Fruit fly (Drosophila melanogaster) whole organism, embryonic: ENCODE results near the gene CG43618.

Source experiments
- Bgb ChIP-seq: fragments of 200-800 bp; sonication (Bioruptor generic); IDR thresholded peaks from 2 replicates; pipeline ENCODE4 v1.3.6; 2022; ENCODE audit warnings: missing biosample characterization, missing genetic modification characterization; ENCODE audit not compliant: partially characterized antibody
- CG10654 ChIP-seq: fragments of 200-800 bp; sonication (Bioruptor generic); optimal IDR thresholded peaks from 2 replicates; lab custom pipeline; 2016; ENCODE audit warnings: missing biosample characterization, missing genetic modification characterization
- CG12299 ChIP-seq: fragments of 200-800 bp; sonication (Bioruptor generic); optimal IDR thresholded peaks from 2 replicates; lab custom pipeline; 2018; ENCODE audit warnings: missing biosample characterization, mild to moderate bottlenecking, missing genetic modification characterization
- CG12391 ChIP-seq: fragments of 200-800 bp; sonication (Bioruptor generic); optimal IDR thresholded peaks from 3 replicates; lab custom pipeline; 2018; ENCODE audit warnings: missing biosample characterization, mild to moderate bottlenecking, missing genetic modification characterization, moderate library complexity
- CG12769 ChIP-seq: fragments of 200-800 bp; sonication (Bioruptor generic); optimal IDR thresholded peaks from 2 replicates; lab custom pipeline; 2019; ENCODE audit warnings: missing biosample characterization, mild to moderate bottlenecking, missing genetic modification characterization, moderate library complexity
- CG13624 ChIP-seq: fragments of 200-800 bp; sonication (Bioruptor generic); optimal IDR thresholded peaks from 2 replicates; lab custom pipeline; 2016; ENCODE audit warnings: missing biosample characterization, missing genetic modification characterization
- CG15696 ChIP-seq: fragments of 200-800 bp; sonication (Bioruptor generic); optimal IDR thresholded peaks from 2 replicates; lab custom pipeline; 2019; ENCODE audit warnings: missing biosample characterization, mild to moderate bottlenecking, missing genetic modification characterization, moderate library complexity
- CG17328 ChIP-seq: fragments of 200-800 bp; sonication (Bioruptor generic); IDR thresholded peaks from 2 replicates; pipeline ENCODE4 v1.3.6; 2022; ENCODE audit warnings: missing biosample characterization, missing genetic modification characterization
- CG18476 ChIP-seq: fragments of 200-800 bp; sonication (Bioruptor generic); optimal IDR thresholded peaks from 2 replicates; lab custom pipeline; 2016; ENCODE audit warnings: missing biosample characterization, mild to moderate bottlenecking, missing genetic modification characterization
- CG2129 ChIP-seq: fragments of 200-800 bp; sonication (Bioruptor generic); IDR thresholded peaks from 2 replicates; pipeline ENCODE4 v1.3.6; 2022; ENCODE audit warnings: missing biosample characterization, missing genetic modification characterization; ENCODE audit not compliant: partially characterized antibody
- CG31365 ChIP-seq: fragments of 200-800 bp; sonication (Bioruptor generic); optimal IDR thresholded peaks from 2 replicates; lab custom pipeline; 2018; ENCODE audit warnings: missing biosample characterization, mild to moderate bottlenecking, missing genetic modification characterization
- CG3838 ChIP-seq: fragments of 200-800 bp; sonication (Bioruptor generic); optimal IDR thresholded peaks from 3 replicates; lab custom pipeline; 2016; ENCODE audit warnings: missing biosample characterization, missing genetic modification characterization
- CG3995 ChIP-seq: fragments of 200-800 bp; sonication (Bioruptor generic); optimal IDR thresholded peaks from 3 replicates; lab custom pipeline; 2016; ENCODE audit warnings: missing biosample characterization, missing genetic modification characterization
- CG42726 ChIP-seq: fragments of 200-800 bp; sonication (Bioruptor generic); IDR thresholded peaks from 2 replicates; pipeline ENCODE4 v1.3.6; 2022; ENCODE audit warnings: missing biosample characterization, missing genetic modification characterization; ENCODE audit not compliant: partially characterized antibody
- CG4328 ChIP-seq: fragments of 200-800 bp; sonication (Bioruptor generic); optimal IDR thresholded peaks from 3 replicates; lab custom pipeline; 2017; ENCODE audit warnings: missing biosample characterization, missing genetic modification reagents, missing genetic modification characterization
- CG7928 ChIP-seq: fragments of 200-800 bp; sonication (Bioruptor generic); optimal IDR thresholded peaks from 2 replicates; lab custom pipeline; 2017; ENCODE audit warnings: missing biosample characterization, mild to moderate bottlenecking, missing genetic modification characterization
- CG7963 ChIP-seq: fragments of 200-800 bp; sonication (Bioruptor generic); IDR thresholded peaks from 3 replicates; pipeline ENCODE4 v1.3.6; 2022; ENCODE audit warnings: missing biosample characterization, missing genetic modification characterization; ENCODE audit not compliant: partially characterized antibody
- CG8924 ChIP-seq: fragments of 200-800 bp; optimal IDR thresholded peaks from 3 replicates; lab custom pipeline; 2019; ENCODE audit warnings: missing biosample characterization, mild to moderate bottlenecking, missing genetic modification characterization, moderate library complexity
- CG9215 ChIP-seq: fragments of 200-800 bp; sonication (Bioruptor generic); IDR thresholded peaks from 2 replicates; pipeline ENCODE4 v1.3.6; 2022; ENCODE audit warnings: missing biosample characterization, missing genetic modification characterization
- Ets97D ChIP-seq: fragments of 200-800 bp; sonication (Bioruptor generic); optimal IDR thresholded peaks from 3 replicates; lab custom pipeline; 2016; ENCODE audit warnings: missing biosample characterization, missing genetic modification characterization
- Gug ChIP-seq: fragments of 200-800 bp; sonication (Bioruptor generic); IDR thresholded peaks from 4 replicates; pipeline ENCODE4 v1.3.6; 2022; ENCODE audit warnings: missing biosample characterization, missing genetic modification characterization
- HHEX ChIP-seq: fragments of 200-800 bp; sonication (Bioruptor generic); optimal IDR thresholded peaks from 3 replicates; lab custom pipeline; 2017; ENCODE audit warnings: missing biosample characterization, mild to moderate bottlenecking, missing genetic modification characterization, missing genetic modification reagents
- HLH4C ChIP-seq: fragments of 200-800 bp; sonication (Bioruptor generic); IDR thresholded peaks from 3 replicates; pipeline ENCODE4 v1.3.6; 2022; ENCODE audit warnings: missing biosample characterization, missing genetic modification characterization; ENCODE audit not compliant: partially characterized antibody
- HmgZ ChIP-seq: fragments of 200-800 bp; sonication (Bioruptor generic); optimal IDR thresholded peaks from 2 replicates; lab custom pipeline; 2018; ENCODE audit warnings: missing biosample characterization, mild to moderate bottlenecking, missing genetic modification characterization
- Hr78 ChIP-seq, 2 experiments: fragments of 200-800 bp in 1 of 2; fragments of >200 bp in 1 of 2; sonication (Bioruptor generic) in 1 of 2; optimal IDR thresholded peaks; 2 replicates each; lab custom pipeline; 2017 to 2019; ENCODE audit warnings: missing biosample characterization in 2 of 2, missing genetic modification characterization in 2 of 2, mild to moderate bottlenecking in 1 of 2, moderate library complexity in 1 of 2
- Mad ChIP-seq: fragments of 200-800 bp; sonication (Bioruptor generic); optimal IDR thresholded peaks from 2 replicates; lab custom pipeline; 2016; ENCODE audit warnings: missing biosample characterization, missing genetic modification characterization
- NfI ChIP-seq: fragments of 200-800 bp; sonication (Bioruptor generic); optimal IDR thresholded peaks from 3 replicates; lab custom pipeline; 2018; ENCODE audit warnings: missing biosample characterization, mild to moderate bottlenecking, missing genetic modification characterization, moderate library complexity
- Ptx1 ChIP-seq: fragments of 200-800 bp; sonication (Bioruptor generic); IDR thresholded peaks from 2 replicates; pipeline ENCODE4 v1.3.6; 2022; ENCODE audit warnings: missing biosample characterization, missing genetic modification characterization
- Six4 ChIP-seq: fragments of 200-800 bp; sonication (Bioruptor generic); optimal IDR thresholded peaks from 2 replicates; lab custom pipeline; 2016; ENCODE audit warnings: missing biosample characterization, missing genetic modification characterization
- Stat92E ChIP-seq, 3 experiments: fragments of >200 bp in 2 of 3; fragments of 200-800 bp in 1 of 3; sonication (Bioruptor generic) in 1 of 3; optimal IDR thresholded peaks; 2 replicates each; lab custom pipeline; 2017 to 2019; ENCODE audit warnings: missing biosample characterization in 3 of 3, missing genetic modification characterization in 3 of 3, mild to moderate bottlenecking in 1 of 3, moderate library complexity in 1 of 3
- Xrp1 ChIP-seq: fragments of 200-800 bp; sonication (Bioruptor generic); IDR thresholded peaks from 2 replicates; pipeline ENCODE4 v1.3.6; 2022; ENCODE audit warnings: missing biosample characterization, missing genetic modification characterization
- az2 ChIP-seq: fragments of 200-800 bp; sonication (Bioruptor generic); optimal IDR thresholded peaks from 3 replicates; lab custom pipeline; 2016; ENCODE audit warnings: missing biosample characterization, missing genetic modification characterization
- bbx ChIP-seq: fragments of 200-800 bp; sonication (Bioruptor generic); IDR thresholded peaks from 2 replicates; pipeline ENCODE4 v1.3.6; 2022; ENCODE audit warnings: missing biosample characterization, missing genetic modification characterization; ENCODE audit not compliant: partially characterized antibody
- cg ChIP-seq: fragments of 200-800 bp; sonication (Bioruptor generic); optimal IDR thresholded peaks from 3 replicates; lab custom pipeline; 2019; ENCODE audit warnings: missing biosample characterization, mild to moderate bottlenecking, missing genetic modification characterization, moderate library complexity
- ftz-f1 ChIP-seq: fragments of 200-800 bp; sonication (Bioruptor generic); optimal IDR thresholded peaks from 2 replicates; lab custom pipeline; 2016; ENCODE audit warnings: missing biosample characterization, missing genetic modification characterization
- fu2 ChIP-seq: fragments of 200-800 bp; sonication (Bioruptor generic); optimal IDR thresholded peaks from 2 replicates; lab custom pipeline; 2016; ENCODE audit warnings: missing biosample characterization, missing genetic modification characterization
- gcm2 ChIP-seq: fragments of 200-800 bp; sonication (Bioruptor generic); optimal IDR thresholded peaks from 2 replicates; lab custom pipeline; 2016; ENCODE audit warnings: missing biosample characterization, missing genetic modification characterization
- ham ChIP-seq: fragments of 200-800 bp; sonication (Bioruptor generic); IDR thresholded peaks from 2 replicates; pipeline ENCODE4 v1.3.6; 2022; ENCODE audit warnings: missing biosample characterization, missing genetic modification characterization
- hbn ChIP-seq: fragments of 200-800 bp; sonication (Bioruptor generic); IDR thresholded peaks from 2 replicates; pipeline ENCODE4 v1.3.6; 2022; ENCODE audit warnings: missing biosample characterization, missing genetic modification characterization; ENCODE audit not compliant: partially characterized antibody
- knrl ChIP-seq: fragments of 200-800 bp; sonication (Bioruptor generic); IDR thresholded peaks from 3 replicates; pipeline ENCODE4 v1.3.6; 2022; ENCODE audit warnings: missing biosample characterization, missing genetic modification characterization; ENCODE audit not compliant: partially characterized antibody
- lab ChIP-seq: fragments of 200-800 bp; sonication (Bioruptor generic); optimal IDR thresholded peaks from 3 replicates; lab custom pipeline; 2017; ENCODE audit warnings: missing biosample characterization, missing genetic modification characterization, mild to moderate bottlenecking, moderate library complexity, missing genetic modification reagents
- lola ChIP-seq, 3 experiments: fragments of >200 bp in 2 of 3; fragments of 200-800 bp in 1 of 3; sonication (Bioruptor generic) in 1 of 3; optimal IDR thresholded peaks; 2 replicates each; lab custom pipeline; 2017 to 2019; ENCODE audit warnings: missing biosample characterization in 3 of 3, missing genetic modification characterization in 3 of 3, mild to moderate bottlenecking in 1 of 3, moderate library complexity in 1 of 3
- mam ChIP-seq: fragments of 200-800 bp; sonication (Bioruptor generic); optimal IDR thresholded peaks from 3 replicates; lab custom pipeline; 2016; ENCODE audit warnings: missing biosample characterization, missing genetic modification characterization
- nerfin-2 ChIP-seq: fragments of 200-800 bp; sonication (Bioruptor generic); IDR thresholded peaks from 2 replicates; pipeline ENCODE4 v1.3.6; 2022; ENCODE audit warnings: missing biosample characterization, missing genetic modification characterization; ENCODE audit not compliant: partially characterized antibody
- scrt ChIP-seq: fragments of 200-800 bp; sonication (Bioruptor generic); optimal IDR thresholded peaks from 2 replicates; lab custom pipeline; 2018; ENCODE audit warnings: missing biosample characterization, mild to moderate bottlenecking, missing genetic modification characterization, moderate library complexity
- stwl ChIP-seq: fragments of 200-800 bp; sonication (Bioruptor generic); optimal IDR thresholded peaks from 3 replicates; lab custom pipeline; 2018; ENCODE audit warnings: missing biosample characterization, mild to moderate bottlenecking, missing genetic modification characterization, moderate library complexity
- tap ChIP-seq: fragments of 200-800 bp; optimal IDR thresholded peaks from 3 replicates; lab custom pipeline; 2019; ENCODE audit warnings: missing biosample characterization, mild to moderate bottlenecking, missing genetic modification characterization, moderate library complexity
- zen ChIP-seq: fragments of 200-800 bp; sonication (Bioruptor generic); optimal IDR thresholded peaks from 3 replicates; lab custom pipeline; 2018; ENCODE audit warnings: missing biosample characterization, mild to moderate bottlenecking, missing genetic modification characterization, moderate library complexity

CG43618 gene

DNA sequence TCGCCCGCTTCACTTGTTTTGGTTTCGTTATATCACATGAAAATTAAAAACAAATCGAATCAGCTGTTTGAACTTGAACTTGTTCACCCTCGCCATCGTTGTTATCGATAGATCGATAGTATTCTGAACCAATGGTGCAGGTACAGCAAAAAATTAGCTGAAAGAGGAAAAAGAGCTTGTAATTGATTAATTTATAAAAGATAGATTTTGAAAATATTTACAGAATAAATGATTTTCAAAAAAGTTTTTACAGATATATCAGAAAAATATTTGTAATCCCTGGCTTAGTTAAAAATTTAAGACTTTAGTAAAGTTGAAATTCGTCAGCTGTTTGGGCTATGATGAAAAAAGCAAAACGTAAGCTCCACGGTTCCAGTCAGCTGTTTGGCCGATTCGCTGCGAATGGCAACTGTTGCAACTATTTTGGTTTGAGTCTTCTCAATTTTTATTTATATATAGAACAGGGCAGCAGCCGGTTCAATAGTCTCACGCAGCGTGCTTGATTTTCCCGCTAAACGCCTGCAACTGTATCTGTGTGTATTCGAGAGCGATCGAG, 16.0 kb upstream of the CG43618 start, which contains the start of the genes CG11035 and unc-45 (continued):
- no peak for TF ChIP-seq CG12299
- TF ChIP-seq CG10654 (GFP tag; lab: Kevin White, UChicago): peak; percentile 16
- TF ChIP-seq scrt: peak; percentile 90
- TF ChIP-seq ham (GFP tag; lab: Robert Waterston, UW): no peak
- TF ChIP-seq lola (GFP tag; optimal IDR thresholded peaks at IDR 0.05; lab: Kevin White, UChicago): peak in 1 of 3 experiments; percentile 32
- TF ChIP-seq Ets97D (GFP tag; lab: Kevin White, UChicago): peak; percentile 29
- peak; percentile 78 for TF ChIP-seq mam
- TF ChIP-seq HLH4C (GFP tag; lab: Robert Waterston, UW): peak; percentile 64
- TF ChIP-seq Ptx1 (GFP tag; lab: Robert Waterston, UW): peak; percentile 59
- TF ChIP-seq HHEX: no peak
- TF ChIP-seq CG9215 (GFP tag; lab: Robert Waterston, UW): peak; percentile 50
- peak; percentile 54 for TF ChIP-seq CG4328 (GFP tag; lab: Kevin White, UChicago)
- TF ChIP-seq hbn (GFP tag; lab: Robert Waterston, UW): peak; percentile 71
- peak; percentile 44 for TF ChIP-seq NfI (GFP tag; lab: Kevin White, UChicago)
- peak; percentile 36 for TF ChIP-seq CG13624 (GFP tag; lab: Kevin White, UChicago)
- TF ChIP-seq CG42726: no peak
- TF ChIP-seq zen: peak; percentile 21
- 0 out of 3 replicates have a peak, but pooled peaks have one; percentile 42 for TF ChIP-seq CG7963 (GFP tag; lab: Robert Waterston, UW)
- peak; percentile 64 for TF ChIP-seq bbx (GFP tag; lab: Robert Waterston, UW)
- peak; percentile 2 for TF ChIP-seq CG7928 (GFP tag; lab: Kevin White, UChicago)
- TF ChIP-seq CG2129: peak; percentile 45; the same call in 1 of the 2 replicates
- TF ChIP-seq lab (GFP tag; lab: Kevin White, UChicago): no peak
- peak; percentile 29 for TF ChIP-seq stwl (tag; lab: Kevin White, UChicago)
- TF ChIP-seq fu2 (GFP tag; lab: Kevin White, UChicago): no peak
- peak; percentile 41 for TF ChIP-seq CG3838 (GFP tag; lab: Kevin White, UChicago)
- TF ChIP-seq Mad: no peak
- no peak for TF ChIP-seq CG12769 (tag; lab: Kevin White, UChicago)
- peak; percentile 36 for TF ChIP-seq CG15696 (tag; lab: Kevin White, UChicago)
- TF ChIP-seq cg (GFP tag; lab: Kevin White, UChicago): peak; percentile 46
- TF ChIP-seq az2 (GFP tag; lab: Kevin White, UChicago): peak; percentile 12
- peak; percentile 15 for TF ChIP-seq CG18476
- TF ChIP-seq gcm2 (GFP tag; lab: Kevin White, UChicago): no peak
- TF ChIP-seq Hr78 (GFP tag; optimal IDR thresholded peaks at IDR 0.05; lab: Kevin White, UChicago): peak in 1 of 2 experiments; percentile 86
- no peak for TF ChIP-seq Gug (GFP tag; lab: Robert Waterston, UW)
- no peak for TF ChIP-seq CG31365
- TF ChIP-seq tap (tag; lab: Kevin White, UChicago): no peak
- TF ChIP-seq CG12391: peak; percentile 70
- TF ChIP-seq nerfin-2: peak; percentile 45; the same call in 1 of the 2 replicates
- TF ChIP-seq Xrp1 (GFP tag; lab: Robert Waterston, UW): peak; percentile 38
- TF ChIP-seq CG8924 (tag; lab: Kevin White, UChicago): peak; percentile 18
- no peak for TF ChIP-seq Stat92E (GFP tag; optimal IDR thresholded peaks at IDR 0.05; lab: Kevin White, UChicago)
- no peak for TF ChIP-seq CG17328 (GFP tag; lab: Robert Waterston, UW)
- TF ChIP-seq HmgZ: peak; percentile 30
- peak; percentile 30 for TF ChIP-seq Six4 (GFP tag; lab: Kevin White, UChicago)
- peak; percentile 19 for TF ChIP-seq CG3995
- peak; percentile 83 for TF ChIP-seq knrl
- TF ChIP-seq ftz-f1: peak; percentile 27
- peak; percentile 68 for TF ChIP-seq Bgb (GFP tag; lab: Robert Waterston, UW)
